Worm (Caenorhabditis elegans) whole organism, late embryonic: ENCODE data around the gene fbxa-55.

Experiments
- C08G9.2 ChIP-seq: sonication (generic microtip); optimal IDR thresholded peaks from 2 replicates; lab custom pipeline; 2016; ENCODE audit warnings: mild to moderate bottlenecking, missing genetic modification characterization, moderate library complexity, missing compliant biosample characterization
- K02D7.2 ChIP-seq: sonication (generic microtip); optimal IDR thresholded peaks from 2 replicates; lab custom pipeline; 2017; ENCODE audit warnings: mild to moderate bottlenecking, missing genetic modification characterization, missing compliant biosample characterization
- K09A11.1 ChIP-seq: sonication (generic microtip); optimal IDR thresholded peaks from 2 replicates; lab custom pipeline; 2017; ENCODE audit warnings: antibody characterized with exemption, mild to moderate bottlenecking, missing genetic modification characterization, missing compliant biosample characterization; ENCODE audit not compliant: insufficient read depth
- T23F11.4 ChIP-seq: fragments of 200-800 bp; sonication (Bioruptor generic); optimal IDR thresholded peaks from 2 replicates; lab custom pipeline; 2018; ENCODE audit warnings: mild to moderate bottlenecking, missing genetic modification characterization, missing compliant biosample characterization
- ahr-1 ChIP-seq: sonication (generic microtip); optimal IDR thresholded peaks from 2 replicates; lab custom pipeline; 2016; ENCODE audit warnings: missing genetic modification characterization, missing compliant biosample characterization
- ama-1 ChIP-seq: fragments of 150-350 bp; optimal IDR thresholded peaks from 2 replicates; lab custom pipeline; 2014
- ceh-19 ChIP-seq: fragments of 200-800 bp; sonication (Bioruptor generic); optimal IDR thresholded peaks from 2 replicates; lab custom pipeline; 2018; ENCODE audit warnings: mild to moderate bottlenecking, missing genetic modification characterization, missing compliant biosample characterization
- ceh-30 ChIP-seq: fragments of 150-350 bp; optimal IDR thresholded peaks from 2 replicates; lab custom pipeline; 2014; ENCODE audit warnings: missing biosample characterization, missing genetic modification characterization
- ceh-31 ChIP-seq: sonication (generic microtip); optimal IDR thresholded peaks from 2 replicates; lab custom pipeline; 2016; ENCODE audit warnings: missing genetic modification characterization, missing compliant biosample characterization
- ceh-34 ChIP-seq: sonication (generic microtip); optimal IDR thresholded peaks from 2 replicates; lab custom pipeline; 2016; ENCODE audit warnings: mild to moderate bottlenecking, missing genetic modification characterization, missing compliant biosample characterization
- ceh-6 ChIP-seq: fragments of 200-800 bp; sonication (Bioruptor generic); optimal IDR thresholded peaks from 2 replicates; lab custom pipeline; 2018; ENCODE audit warnings: mild to moderate bottlenecking, missing genetic modification characterization, missing compliant biosample characterization
- che-1 ChIP-seq: sonication (generic microtip); optimal IDR thresholded peaks from 2 replicates; lab custom pipeline; 2016; ENCODE audit warnings: mild to moderate bottlenecking, missing genetic modification characterization, missing compliant biosample characterization
- dmd-4 ChIP-seq: sonication (generic microtip); optimal IDR thresholded peaks from 2 replicates; lab custom pipeline; 2016; ENCODE audit warnings: borderline replicate concordance, missing genetic modification characterization, missing compliant biosample characterization
- dve-1 ChIP-seq: sonication (generic microtip); optimal IDR thresholded peaks from 2 replicates; lab custom pipeline; 2017; ENCODE audit warnings: antibody characterized with exemption, mild to moderate bottlenecking, missing genetic modification characterization, missing compliant biosample characterization
- elt-2 ChIP-seq: sonication (generic microtip); optimal IDR thresholded peaks from 2 replicates; lab custom pipeline; 2016; ENCODE audit warnings: missing genetic modification reagents, missing genetic modification characterization, missing compliant biosample characterization
- ets-4 ChIP-seq: sonication (generic microtip); optimal IDR thresholded peaks from 2 replicates; lab custom pipeline; 2016; ENCODE audit warnings: missing genetic modification characterization, missing compliant biosample characterization
- eyg-1 ChIP-seq: sonication (generic microtip); optimal IDR thresholded peaks from 2 replicates; lab custom pipeline; 2016; ENCODE audit warnings: missing genotype, missing genetic modification characterization, missing compliant biosample characterization
- fkh-6 ChIP-seq: sonication (generic microtip); optimal IDR thresholded peaks from 2 replicates; lab custom pipeline; 2016; ENCODE audit warnings: missing genetic modification characterization, missing compliant biosample characterization
- hlh-13 ChIP-seq: fragments of 200-800 bp; sonication (Bioruptor generic); optimal IDR thresholded peaks from 2 replicates; lab custom pipeline; 2018; ENCODE audit warnings: mild to moderate bottlenecking, missing genetic modification characterization, missing compliant biosample characterization
- lin-11 ChIP-seq: fragments of 200-800 bp; sonication (Bioruptor generic); optimal IDR thresholded peaks from 2 replicates; lab custom pipeline; 2018; ENCODE audit warnings: mild to moderate bottlenecking, missing genetic modification characterization, missing compliant biosample characterization
- madf-2 ChIP-seq: sonication (generic microtip); optimal IDR thresholded peaks from 2 replicates; lab custom pipeline; 2017; ENCODE audit warnings: missing genetic modification characterization, missing compliant biosample characterization
- nfya-1 ChIP-seq: sonication (generic microtip); optimal IDR thresholded peaks from 2 replicates; lab custom pipeline; 2017; ENCODE audit warnings: missing genetic modification characterization, mild to moderate bottlenecking, missing compliant biosample characterization, antibody characterized with exemption, moderate library complexity
- nhr-11 ChIP-seq: fragments of 150-350 bp; optimal IDR thresholded peaks from 2 replicates; lab custom pipeline; 2014; ENCODE audit warnings: missing biosample characterization, missing genetic modification characterization
- pax-1 ChIP-seq: fragments of 150-350 bp; optimal IDR thresholded peaks from 2 replicates; lab custom pipeline; 2014; ENCODE audit warnings: missing biosample characterization, missing genetic modification characterization
- pros-1 ChIP-seq: fragments of 150-350 bp; optimal IDR thresholded peaks from 2 replicates; lab custom pipeline; 2014; ENCODE audit warnings: missing biosample characterization, missing genetic modification reagents, missing genetic modification characterization
- rnt-1 ChIP-seq: sonication (generic microtip); optimal IDR thresholded peaks from 2 replicates; lab custom pipeline; 2016; ENCODE audit warnings: missing genetic modification characterization, missing compliant biosample characterization
- sox-2 ChIP-seq: fragments of 200-800 bp; sonication (Bioruptor generic); IDR thresholded peaks from 2 replicates; pipeline ENCODE4 v1.3.6; 2022; ENCODE audit warnings: missing genetic modification reagents, missing genetic modification characterization, missing compliant biosample characterization
- syd-9 ChIP-seq: sonication (generic microtip); optimal IDR thresholded peaks from 2 replicates; lab custom pipeline; 2016; ENCODE audit warnings: mild to moderate bottlenecking, missing genetic modification characterization, moderate library complexity, missing compliant biosample characterization
- tbx-2 ChIP-seq: sonication (generic microtip); optimal IDR thresholded peaks from 2 replicates; lab custom pipeline; 2016; ENCODE audit warnings: missing genetic modification characterization, missing compliant biosample characterization
- tbx-7 ChIP-seq: sonication (generic microtip); optimal IDR thresholded peaks from 2 replicates; lab custom pipeline; 2016; ENCODE audit warnings: missing genotype, missing genetic modification characterization, missing compliant biosample characterization
- ttx-3 ChIP-seq: sonication (generic microtip); optimal IDR thresholded peaks from 2 replicates; lab custom pipeline; 2016; ENCODE audit warnings: missing genetic modification reagents, missing genetic modification characterization, missing compliant biosample characterization
- unc-3 ChIP-seq, 2 experiments: fragments of 200-800 bp in 1 of 2; sonication (Bioruptor generic) in 1 of 2; sonication (generic microtip) in 1 of 2; conservative IDR thresholded peaks in 1 of 2; optimal IDR thresholded peaks in 1 of 2; 2 replicates each; pipeline versions ENCODE4 v1.3.6 to Lab custom; 2016 to 2022; ENCODE audit warnings: missing compliant biosample characterization in 2 of 2, missing genetic modification characterization in 2 of 2, missing genetic modification reagents in 1 of 2
- unc-42 ChIP-seq: sonication (generic microtip); optimal IDR thresholded peaks from 2 replicates; lab custom pipeline; 2016; ENCODE audit warnings: missing genotype, missing genetic modification characterization, missing compliant biosample characterization
- unc-55 ChIP-seq: sonication (generic microtip); optimal IDR thresholded peaks from 2 replicates; lab custom pipeline; 2017; ENCODE audit warnings: missing biosample characterization, missing genetic modification reagents, missing genetic modification characterization
- unc-86 ChIP-seq: sonication (generic microtip); optimal IDR thresholded peaks from 2 replicates; lab custom pipeline; 2016; ENCODE audit warnings: missing genetic modification characterization, missing compliant biosample characterization

Gene fbxa-55

ce11 chrIII:907990-908389, 27.9 kb downstream of the fbxa-55 start:
- no peak for TF ChIP-seq tbx-2 (tag; lab: Kevin White, UChicago)
- TF ChIP-seq dve-1 (tag; lab: Kevin White, UChicago), result no peak
- TF ChIP-seq nfya-1, result peak; percentile 30
- no peak for TF ChIP-seq unc-3 (GFP tag; conservative IDR thresholded peaks at IDR 0.05; lab: Robert Waterston, UW)
- TF ChIP-seq unc-3 (tag; optimal IDR thresholded peaks at IDR 0.05; lab: Kevin White, UChicago), result no peak

DNA sequence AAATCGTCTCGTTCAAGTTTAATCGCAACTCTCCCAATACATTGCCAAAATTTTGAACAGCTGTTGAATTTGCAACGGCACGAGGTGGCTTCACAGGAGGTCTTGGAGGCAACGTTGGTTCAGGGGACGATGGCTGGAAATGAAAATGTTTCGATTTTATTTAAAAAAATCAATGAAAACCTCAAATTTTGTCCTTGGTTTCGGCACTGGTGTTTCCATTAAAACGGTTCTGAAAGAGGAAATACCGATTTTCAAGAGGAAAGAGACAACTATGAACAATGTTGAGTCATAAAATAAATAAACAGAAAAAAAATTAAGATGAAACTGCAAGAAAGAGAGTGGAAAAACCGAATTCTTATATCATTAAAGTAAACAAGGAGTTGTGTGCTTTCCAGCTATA, 28.6 kb downstream of the fbxa-55 start, which contains the start of gene F23H11.4:
Gene F23H11.4, minus strand, starts transcription at position 229 of the 400 bp plus-strand sequence.
- TF ChIP-seq rnt-1 (tag; lab: Kevin White, UChicago) (no peak), pax-1 (tag; lab: Kevin White, UChicago) (no peak), K02D7.2 (tag; lab: Kevin White, UChicago) (no peak), elt-2 (tag; lab: Kevin White, UChicago) (no peak), nhr-11 (tag; lab: Kevin White, UChicago) (no peak), eyg-1 (no peak), ceh-19 (GFP tag; lab: Kevin White, UChicago) (no peak), C08G9.2 (tag; lab: Kevin White, UChicago) (no peak), ceh-31 (no peak), ets-4 (no peak), syd-9 (no peak), sox-2 (no peak)

DNA sequence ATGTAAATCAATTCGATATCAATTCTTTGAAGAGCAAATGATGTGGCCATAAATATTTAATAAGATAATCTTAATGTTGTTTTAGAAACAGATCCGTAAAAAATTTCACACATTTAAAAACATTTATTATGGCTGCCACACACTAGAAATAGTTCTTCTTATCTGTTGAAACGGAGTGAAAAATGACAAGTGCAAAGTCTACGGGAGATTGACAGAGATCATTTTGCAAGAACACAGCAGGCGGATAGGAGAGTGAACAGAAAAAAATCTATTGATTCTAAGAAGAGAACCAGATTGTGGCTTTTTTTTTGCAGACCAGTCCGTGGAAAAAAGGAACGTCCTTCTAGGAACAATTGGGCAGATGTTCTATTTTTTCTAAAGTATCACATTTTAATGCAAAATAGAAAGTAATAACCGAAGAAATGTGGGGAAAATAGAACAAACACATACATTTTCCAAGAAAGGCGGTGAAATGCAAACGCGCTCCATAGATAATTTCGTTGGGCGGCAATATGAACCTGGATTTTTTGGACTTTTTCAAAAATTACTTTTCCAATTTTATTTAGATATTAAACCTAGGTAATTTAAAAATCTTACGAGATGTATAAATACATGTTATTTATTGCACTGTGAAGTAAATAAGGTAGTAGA, 34.2 kb downstream of the fbxa-55 start:
- TF ChIP-seq ceh-30 (tag; lab: Kevin White, UChicago) (no peak), sox-2 (no peak), ceh-34 (tag; lab: Kevin White, UChicago) (no peak), T23F11.4 (GFP tag; lab: Kevin White, UChicago) (no peak), fkh-6 (no peak), ahr-1 (tag; lab: Kevin White, UChicago) (no peak), unc-42 (no peak), tbx-7 (tag; lab: Kevin White, UChicago) (no peak), ceh-6 (GFP tag; lab: Kevin White, UChicago) (no peak), nhr-11 (tag; lab: Kevin White, UChicago) (no peak)

ce11 chrIII:901148-901547, 34.7 kb downstream of the fbxa-55 start, which contains the start of gene sucl-2:
TSS of gene sucl-2 (minus strand) at chrIII:901412.
- TF ChIP-seq hlh-13 (no peak), ama-1 (no peak), eyg-1 (no peak), dmd-4 (tag; lab: Kevin White, UChicago) (no peak), lin-11 (no peak), che-1 (tag; lab: Kevin White, UChicago) (no peak), unc-55 (GFP tag; lab: Kevin White, UChicago) (no peak), pros-1 (tag; lab: Kevin White, UChicago) (no peak)
- TF ChIP-seq, all 69 proteins: peak for 0

DNA sequence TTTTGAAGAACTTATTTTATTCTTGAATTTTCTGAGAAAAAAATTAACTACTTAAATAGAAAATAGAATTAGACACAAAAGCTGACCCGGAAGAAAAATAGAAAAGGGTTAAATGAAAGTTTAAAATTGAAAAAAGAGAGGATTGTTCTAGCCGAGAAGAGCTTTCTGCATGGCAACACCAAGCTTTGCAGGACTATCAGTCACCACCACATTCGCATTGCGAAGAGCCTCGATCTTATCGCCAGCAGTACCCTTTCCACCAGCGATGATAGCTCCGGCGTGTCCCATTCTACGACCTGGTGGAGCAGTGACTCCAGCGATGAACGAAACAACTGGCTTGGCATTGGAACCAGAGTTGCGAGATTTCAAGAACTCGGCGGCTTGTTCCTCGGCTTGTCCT, 35.8 kb downstream of the fbxa-55 start:
- TF ChIP-seq ets-4 (no peak), unc-86 (tag; lab: Kevin White, UChicago) (no peak), ttx-3 (tag; lab: Kevin White, UChicago) (no peak), K09A11.1 (tag; lab: Kevin White, UChicago) (no peak), fkh-6 (no peak), madf-2 (tag; lab: Kevin White, UChicago) (no peak)
